Fruit fly (Drosophila melanogaster): Measurements from ENCODE around the gene CG12290.

dm6 chr3R:26214301-26214700 is 15.7 kb upstream of the CG12290 start:
- TF ChIP-seq Myc (optimal IDR thresholded peaks at IDR 0.05) (no peak), CG32264 (GFP tag; optimal IDR thresholded peaks at IDR 0.05) (no peak), dmrt93B (GFP tag; optimal IDR thresholded peaks at IDR 0.05) (no peak), psq (GFP tag; optimal IDR thresholded peaks at IDR 0.05) (no peak), h (GFP tag; optimal IDR thresholded peaks at IDR 0.05) (peak; percentile 22), Hr83 (GFP tag; optimal IDR thresholded peaks at IDR 0.05; ENCODE audit: poor library complexity, severe bottlenecking) (no peak), sage (GFP tag; optimal IDR thresholded peaks at IDR 0.05) (no peak), GATAd (GFP tag; optimal IDR thresholded peaks at IDR 0.05) (no peak), br (GFP tag; optimal IDR thresholded peaks at IDR 0.05) (no peak), usp (GFP tag; optimal IDR thresholded peaks at IDR 0.05) (no peak), Dif (GFP tag; optimal IDR thresholded peaks at IDR 0.05; ENCODE audit: partially characterized antibody) (no peak), fru (GFP tag; optimal IDR thresholded peaks at IDR 0.05) (no peak)

All from whole organism, wandering third instar larva.